Worm (Caenorhabditis elegans) whole organism, L2 larva: ENCODE results near the gene ugt-62.

Source experiments
- C34F6.9 ChIP-seq: fragments of 150-350 bp; optimal IDR thresholded peaks from 2 replicates; lab custom pipeline; 2014; ENCODE audit warnings: missing biosample characterization, missing genetic modification characterization
- F13H6.1 ChIP-seq: sonication (generic microtip); optimal IDR thresholded peaks from 2 replicates; lab custom pipeline; 2016; ENCODE audit warnings: missing genetic modification characterization, missing compliant biosample characterization
- Y55F3AM.14 ChIP-seq: fragments of 200-800 bp; sonication (Bioruptor generic); optimal IDR thresholded peaks from 2 replicates; lab custom pipeline; 2018; ENCODE audit warnings: mild to moderate bottlenecking, missing genetic modification characterization, missing compliant biosample characterization
- aly-2 ChIP-seq: fragments of 150-350 bp; optimal IDR thresholded peaks from 2 replicates; lab custom pipeline; 2014; ENCODE audit warnings: missing biosample characterization, missing genetic modification characterization
- ceh-82 ChIP-seq: fragments of 150-350 bp; optimal IDR thresholded peaks from 2 replicates; lab custom pipeline; 2014; ENCODE audit warnings: missing biosample characterization, missing genetic modification characterization
- crh-2 ChIP-seq: sonication (generic microtip); optimal IDR thresholded peaks from 2 replicates; lab custom pipeline; 2017; ENCODE audit warnings: missing biosample characterization, missing genetic modification characterization
- dmd-4 ChIP-seq: sonication (generic microtip); optimal IDR thresholded peaks from 2 replicates; lab custom pipeline; 2017; ENCODE audit warnings: missing biosample characterization, missing genetic modification characterization
- egl-27 ChIP-seq: sonication (generic microtip); optimal IDR thresholded peaks from 3 replicates; lab custom pipeline; 2017; ENCODE audit warnings: missing biosample characterization, missing genetic modification reagents, missing genetic modification characterization
- fos-1 ChIP-seq: fragments of 150-350 bp; optimal IDR thresholded peaks from 2 replicates; lab custom pipeline; 2014; ENCODE audit warnings: missing biosample characterization, missing genetic modification characterization
- gmeb-1 ChIP-seq: fragments of 150-350 bp; optimal IDR thresholded peaks from 2 replicates; lab custom pipeline; 2014; ENCODE audit warnings: missing biosample characterization, missing genetic modification characterization
- lin-11 ChIP-seq: fragments of 150-350 bp; sonication (generic microtip); optimal IDR thresholded peaks from 2 replicates; lab custom pipeline; 2014; ENCODE audit warnings: missing biosample characterization, missing genetic modification characterization, inconsistent platforms, mixed read lengths
- lin-13 ChIP-seq: fragments of 150-350 bp; optimal IDR thresholded peaks from 2 replicates; lab custom pipeline; 2014; ENCODE audit warnings: missing biosample characterization, missing genetic modification reagents, missing genetic modification characterization
- lin-39 ChIP-seq: fragments of 150-350 bp; optimal IDR thresholded peaks from 2 replicates; lab custom pipeline; 2014; ENCODE audit warnings: missing biosample characterization, missing genetic modification reagents, missing genetic modification characterization
- lsy-2 ChIP-seq, 2 experiments: fragments of 150-350 bp in 1 of 2; sonication (generic microtip) in 1 of 2; optimal IDR thresholded peaks; 2 replicates each; lab custom pipeline; 2014 to 2017; ENCODE audit warnings: missing biosample characterization in 2 of 2, missing genetic modification characterization in 2 of 2
- mbf-1 ChIP-seq: sonication (generic microtip); optimal IDR thresholded peaks from 2 replicates; lab custom pipeline; 2017; ENCODE audit warnings: missing biosample characterization, missing genetic modification characterization
- mdl-1 ChIP-seq, 2 experiments: fragments of 150-350 bp in 1 of 2; sonication (generic microtip) in 1 of 2; optimal IDR thresholded peaks; 2 replicates each; lab custom pipeline; 2017; ENCODE audit warnings: missing biosample characterization in 2 of 2, missing genetic modification characterization in 2 of 2
- nhr-10 ChIP-seq: sonication (generic microtip); optimal IDR thresholded peaks from 2 replicates; lab custom pipeline; 2017; ENCODE audit warnings: missing biosample characterization, missing genetic modification characterization
- nhr-11 ChIP-seq: fragments of 150-350 bp; optimal IDR thresholded peaks from 2 replicates; lab custom pipeline; 2014; ENCODE audit warnings: missing biosample characterization, missing genetic modification characterization
- nhr-129 ChIP-seq: fragments of 150-350 bp; optimal IDR thresholded peaks from 2 replicates; lab custom pipeline; 2014; ENCODE audit warnings: missing biosample characterization, missing genetic modification characterization
- nhr-21 ChIP-seq: fragments of 150-350 bp; optimal IDR thresholded peaks from 2 replicates; lab custom pipeline; 2014; ENCODE audit warnings: missing biosample characterization, missing genetic modification characterization
- nhr-237 ChIP-seq: fragments of 150-350 bp; optimal IDR thresholded peaks from 2 replicates; lab custom pipeline; 2014; ENCODE audit warnings: missing biosample characterization, missing genetic modification characterization
- nhr-77 ChIP-seq: fragments of 150-350 bp; optimal IDR thresholded peaks from 2 replicates; lab custom pipeline; 2014; ENCODE audit warnings: missing biosample characterization, missing genetic modification characterization
- sma-3 ChIP-seq: sonication (generic microtip); optimal IDR thresholded peaks from 2 replicates; lab custom pipeline; 2016; ENCODE audit warnings: missing genetic modification reagents, missing genetic modification characterization, missing compliant biosample characterization
- sma-9 ChIP-seq, 2 experiments: fragments of 150-350 bp in 1 of 2; sonication (generic microtip) in 1 of 2; optimal IDR thresholded peaks; 2 replicates each; lab custom pipeline; 2014 to 2016; ENCODE audit warnings: missing genetic modification characterization in 2 of 2, mild to moderate bottlenecking in 1 of 2, missing biosample characterization in 1 of 2, missing compliant biosample characterization in 1 of 2, missing genetic modification reagents in 1 of 2, moderate library complexity in 1 of 2
- snpc-4 ChIP-seq: fragments of 150-350 bp; optimal IDR thresholded peaks from 2 replicates; lab custom pipeline; 2014; ENCODE audit warnings: missing biosample characterization, missing genetic modification characterization
- unc-39 ChIP-seq: fragments of 150-350 bp; optimal IDR thresholded peaks from 2 replicates; lab custom pipeline; 2014; ENCODE audit warnings: missing biosample characterization, missing genetic modification characterization
- unc-55 ChIP-seq: fragments of 150-350 bp; sonication (generic microtip); optimal IDR thresholded peaks from 3 replicates; lab custom pipeline; 2014; ENCODE audit warnings: missing biosample characterization, missing genetic modification reagents, missing genetic modification characterization
- unc-62 ChIP-seq: fragments of 150-350 bp; optimal IDR thresholded peaks from 2 replicates; lab custom pipeline; 2014; ENCODE audit warnings: missing biosample characterization, missing genetic modification reagents, missing genetic modification characterization
- ztf-4 ChIP-seq: fragments of 150-350 bp; optimal IDR thresholded peaks from 2 replicates; lab custom pipeline; 2014; ENCODE audit warnings: missing biosample characterization, missing genetic modification characterization

The ugt-62 gene

ce11 chrIII:4540604-4541003 is at the start of gene ugt-62:
Gene ugt-62, minus strand, starts transcription at chrIII:4540623.
- TF ChIP-seq mbf-1 (tag; lab: Kevin White, UChicago) = no peak
- TF ChIP-seq nhr-129 (tag; lab: Kevin White, UChicago) = peak; percentile 38
- no peak for TF ChIP-seq egl-27 (tag; lab: Kevin White, UChicago)
- TF ChIP-seq lin-39 (tag; lab: Kevin White, UChicago) = no peak
- TF ChIP-seq fos-1 (tag; lab: Kevin White, UChicago) = peak; percentile 70
- TF ChIP-seq Y55F3AM.14 (GFP tag; lab: Kevin White, UChicago) = no peak
- peak; percentile 58 for TF ChIP-seq crh-2 (tag; lab: Kevin White, UChicago)
- TF ChIP-seq dmd-4 (tag; lab: Kevin White, UChicago) = no peak
- no peak for TF ChIP-seq ceh-82
- no peak for TF ChIP-seq nhr-77
- TF ChIP-seq sma-9 (GFP tag; optimal IDR thresholded peaks at IDR 0.05; lab: Kevin White, UChicago) = peak; percentile 40
- TF ChIP-seq sma-9 (tag; optimal IDR thresholded peaks at IDR 0.05; lab: Kevin White, UChicago) = no peak
- no peak for TF ChIP-seq gmeb-1

ce11 chrIII:4587177-4587576 is 46.8 kb upstream of the ugt-62 start, which contains the start of the genes F35G12.7 and smc-4:
Gene F35G12.7, minus strand, starts transcription at chrIII:4587330.
Gene smc-4, plus strand, starts transcription at chrIII:4587501.
- no peak for TF ChIP-seq egl-27 (tag; lab: Kevin White, UChicago)
- TF ChIP-seq lin-13 = no peak
- peak; percentile 37 for TF ChIP-seq crh-2 (tag; lab: Kevin White, UChicago)
- peak; percentile 81 for TF ChIP-seq gmeb-1
- peak; percentile 54 for TF ChIP-seq sma-9 (GFP tag; optimal IDR thresholded peaks at IDR 0.05; lab: Kevin White, UChicago)
- no peak for TF ChIP-seq sma-9 (tag; optimal IDR thresholded peaks at IDR 0.05; lab: Kevin White, UChicago)
- TF ChIP-seq lsy-2 (tag; optimal IDR thresholded peaks at IDR 0.05; lab: Kevin White, UChicago) = peak; percentile 80 to 95
- no peak for TF ChIP-seq ztf-4 (tag; lab: Kevin White, UChicago)
- peak; percentile 69 for TF ChIP-seq C34F6.9 (tag; lab: Kevin White, UChicago)
- peak; percentile 72 for TF ChIP-seq unc-55 (GFP tag; lab: Kevin White, UChicago)
- TF ChIP-seq nhr-129 (tag; lab: Kevin White, UChicago) = peak; percentile 69
- no peak for TF ChIP-seq nhr-237 (tag; lab: Kevin White, UChicago)
- TF ChIP-seq nhr-21 = peak; percentile 29
- TF ChIP-seq fos-1 (tag; lab: Kevin White, UChicago) = peak; percentile 31
- TF ChIP-seq lin-11 (tag; lab: Kevin White, UChicago) = peak; percentile 38
- no peak for TF ChIP-seq unc-62 (GFP tag; lab: Kevin White, UChicago)
- no peak for TF ChIP-seq nhr-77
- TF ChIP-seq sma-3 (GFP tag; lab: Kevin White, UChicago) = peak; percentile 7
- peak; percentile 33 for TF ChIP-seq F13H6.1 (tag; lab: Kevin White, UChicago)

ce11 chrIII:4584068-4584566 is 43.7 kb upstream of the ugt-62 start, which contains the start of gene F35G12.5:
Gene F35G12.5, plus strand, starts transcription at chrIII:4584118.
- TF ChIP-seq aly-2 (tag; lab: Kevin White, UChicago) = no peak

- TF ChIP-seq fos-1 (tag; lab: Kevin White, UChicago) (no peak), lin-11 (tag; lab: Kevin White, UChicago) (no peak), F13H6.1 (tag; lab: Kevin White, UChicago) (no peak), lsy-2 (tag; optimal IDR thresholded peaks at IDR 0.05; lab: Kevin White, UChicago) (no peak), crh-2 (tag; lab: Kevin White, UChicago) (no peak), gmeb-1 (no peak), nhr-11 (tag; lab: Kevin White, UChicago) (no peak), egl-27 (tag; lab: Kevin White, UChicago) (no peak), Y55F3AM.14 (GFP tag; lab: Kevin White, UChicago) (no peak), snpc-4 (tag; lab: Kevin White, UChicago) (no peak), mdl-1 (tag; optimal IDR thresholded peaks at IDR 0.05; lab: Kevin White, UChicago) (no peak), nhr-21 (no peak), dmd-4 (tag; lab: Kevin White, UChicago) (no peak), nhr-10 (tag; lab: Kevin White, UChicago) (no peak), nhr-129 (tag; lab: Kevin White, UChicago) (no peak), C34F6.9 (tag; lab: Kevin White, UChicago) (no peak), sma-3 (GFP tag; lab: Kevin White, UChicago) (no peak), unc-39 (no peak)
Measured at ce11 chrIII:4581495-4581894, 41.1 kb upstream of the ugt-62 start, which contains the start of gene F35G12.12. Gene F35G12.12, plus strand, starts transcription at chrIII:4581795.

ce11 chrIII:4578385-4578903 is 38.0 kb upstream of the ugt-62 start, which contains the start of the genes sel-5 and wdr-48:
Gene sel-5, minus strand, starts transcription at chrIII:4578437.
Gene wdr-48, plus strand, starts transcription at chrIII:4578853.
- TF ChIP-seq crh-2 (tag; lab: Kevin White, UChicago) (peak; percentile 26), unc-55 (GFP tag; lab: Kevin White, UChicago) (peak; percentile 70), lin-11 (tag; lab: Kevin White, UChicago) (peak; percentile 23), gmeb-1 (peak; percentile 4), C34F6.9 (tag; lab: Kevin White, UChicago) (peak; percentile 58), lsy-2 (tag; optimal IDR thresholded peaks at IDR 0.05; lab: Kevin White, UChicago) (peak in 1 of 2 experiments; percentile 61), unc-62 (GFP tag; lab: Kevin White, UChicago) (no peak), egl-27 (tag; lab: Kevin White, UChicago) (no peak), nhr-77 (no peak), F13H6.1 (tag; lab: Kevin White, UChicago) (peak; percentile 42), nhr-10 (tag; lab: Kevin White, UChicago) (no peak), sma-3 (GFP tag; lab: Kevin White, UChicago) (peak; percentile 10)
- TF ChIP-seq, all 48 proteins: peak for 8
